Worm (Caenorhabditis elegans): ENCODE results near the gene srh-3.

Gene srh-3

ce11 chrV:1701584-1702101, 19.3 kb downstream of the srh-3 start, which contains the start of gene srw-90:
Gene srw-90 (plus strand): TSS chrV:1702051.
- TF ChIP-seq snpc-4 (tag; optimal IDR thresholded peaks at IDR 0.05) (no peak), ets-5 (GFP tag; IDR thresholded peaks at IDR 0.05) (no peak), pqm-1 (tag; optimal IDR thresholded peaks at IDR 0.05) (no peak), efl-3 (GFP tag; optimal IDR thresholded peaks at IDR 0.05) (no peak), lin-15B (tag; optimal IDR thresholded peaks at IDR 0.05) (no peak), hlh-17 (GFP tag; optimal IDR thresholded peaks at IDR 0.05; ENCODE audit: borderline replicate concordance) (no peak), ama-1 (optimal IDR thresholded peaks at IDR 0.05) (no peak), mdl-1 (tag; optimal IDR thresholded peaks at IDR 0.05) (no peak), ceh-90 (tag; optimal IDR thresholded peaks at IDR 0.05) (no peak), fos-1 (tag; optimal IDR thresholded peaks at IDR 0.05) (no peak), snu-23 (GFP tag; optimal IDR thresholded peaks at IDR 0.05) (no peak), pax-3 (tag; optimal IDR thresholded peaks at IDR 0.05) (no peak), C34B4.2 (tag; optimal IDR thresholded peaks at IDR 0.05) (no peak), ceh-8 (GFP tag; optimal IDR thresholded peaks at IDR 0.05) (no peak), jun-1 (tag; optimal IDR thresholded peaks at IDR 0.05) (no peak), nhr-237 (tag; optimal IDR thresholded peaks at IDR 0.05) (no peak), egl-13 (tag; optimal IDR thresholded peaks at IDR 0.05) (no peak), mef-2 (tag; optimal IDR thresholded peaks at IDR 0.05) (no peak), fkh-8 (tag; optimal IDR thresholded peaks at IDR 0.05) (no peak), irx-1 (tag; optimal IDR thresholded peaks at IDR 0.05) (no peak)

DNA sequence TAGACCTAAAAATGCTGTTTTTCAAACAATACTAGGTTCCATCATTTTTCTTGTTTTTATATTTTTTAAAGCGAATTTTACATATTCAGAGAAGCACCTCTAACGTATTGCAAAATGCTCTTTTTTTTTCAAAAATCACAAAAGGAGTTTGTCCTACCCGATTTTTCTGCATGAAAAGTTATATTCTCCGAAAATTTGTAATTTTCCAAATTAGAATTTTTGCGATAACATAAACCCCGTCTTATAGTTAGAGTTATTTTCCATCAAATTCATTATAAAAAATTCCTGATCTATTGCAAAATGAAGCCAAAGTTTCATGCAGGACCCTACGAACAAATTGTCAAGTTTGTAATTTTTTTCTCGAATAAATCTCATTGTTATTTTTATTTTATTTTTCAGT, 26.1 kb downstream of the srh-3 start, which contains the start of gene srw-99:
srw-99 (plus strand) TSS at position 301 of the 400 bp plus-strand sequence.
- TF ChIP-seq rnt-1 (tag; optimal IDR thresholded peaks at IDR 0.05), result no peak
- TF ChIP-seq snu-23 (GFP tag; optimal IDR thresholded peaks at IDR 0.05), result no peak
- no peak for TF ChIP-seq lin-35 (GFP tag; optimal IDR thresholded peaks at IDR 0.05)
- TF ChIP-seq jun-1 (tag; optimal IDR thresholded peaks at IDR 0.05), result no peak
- TF ChIP-seq fkh-4 (tag; optimal IDR thresholded peaks at IDR 0.05; ENCODE audit: borderline replicate concordance), result no peak
- TF ChIP-seq tlp-1 (tag; optimal IDR thresholded peaks at IDR 0.05), result no peak
- no peak for TF ChIP-seq sox-4 (tag; optimal IDR thresholded peaks at IDR 0.05)
- no peak for TF ChIP-seq lir-3 (tag; optimal IDR thresholded peaks at IDR 0.05; ENCODE audit: poor library complexity)
- no peak for TF ChIP-seq egl-27 (tag; optimal IDR thresholded peaks at IDR 0.05)
- TF ChIP-seq efl-3 (GFP tag; optimal IDR thresholded peaks at IDR 0.05), result no peak
- TF ChIP-seq zip-4 (GFP tag; optimal IDR thresholded peaks at IDR 0.05), result no peak
- TF ChIP-seq nhr-71 (tag; optimal IDR thresholded peaks at IDR 0.05), result no peak
- no peak for TF ChIP-seq fkh-10 (GFP tag; optimal IDR thresholded peaks at IDR 0.05)
- TF ChIP-seq mef-2 (tag; optimal IDR thresholded peaks at IDR 0.05), result no peak
- no peak for TF ChIP-seq nhr-237 (tag; optimal IDR thresholded peaks at IDR 0.05)
- no peak for TF ChIP-seq nhr-85 (tag)
- TF ChIP-seq ceh-63 (GFP tag; optimal IDR thresholded peaks at IDR 0.05), result no peak
- TF ChIP-seq elt-2 (tag; optimal IDR thresholded peaks at IDR 0.05), result no peak
- TF ChIP-seq lin-15B (tag; optimal IDR thresholded peaks at IDR 0.05), result no peak
- TF ChIP-seq unc-62 (GFP tag; optimal IDR thresholded peaks at IDR 0.05), result no peak

- TF ChIP-seq hlh-4 (tag; optimal IDR thresholded peaks at IDR 0.05), result no peak
- no peak for TF ChIP-seq mep-1 (tag; optimal IDR thresholded peaks at IDR 0.05)
- TF ChIP-seq snpc-4 (tag; optimal IDR thresholded peaks at IDR 0.05), result no peak
- no peak for TF ChIP-seq aha-1 (tag; optimal IDR thresholded peaks at IDR 0.05)
- no peak for TF ChIP-seq hlh-17 (GFP tag; optimal IDR thresholded peaks at IDR 0.05; ENCODE audit: borderline replicate concordance)
- no peak for TF ChIP-seq pqm-1 (tag; optimal IDR thresholded peaks at IDR 0.05)
- TF ChIP-seq hpl-2 (GFP tag; optimal IDR thresholded peaks at IDR 0.05), result no peak
Measured at ce11 chrV:1710909-1711308, 28.5 kb downstream of the srh-3 start, which contains the start of gene srw-100. Gene srw-100 (plus strand): TSS chrV:1711209.

All from whole organism, L1 larva.